Fruit fly (Drosophila melanogaster): ENCODE measurements around the gene Hydr2.
A peak's percentile ranks its signal among the peaks of the same experiment; 100 is the strongest.

Gene Hydr2

dm6 chr2L:3155804-3156203, 7.6 kb upstream of the Hydr2 start:
- no peak for TF ChIP-seq fru (GFP tag; optimal IDR thresholded peaks at IDR 0.05)
- no peak for TF ChIP-seq dmrt93B (GFP tag; optimal IDR thresholded peaks at IDR 0.05)
- TF ChIP-seq Dfd (GFP tag; optimal IDR thresholded peaks at IDR 0.05): no peak
- TF ChIP-seq CrebA (GFP tag; optimal IDR thresholded peaks at IDR 0.05; ENCODE audit: borderline replicate concordance): no peak
- TF ChIP-seq lola (GFP tag; optimal IDR thresholded peaks at IDR 0.05): no peak
- TF ChIP-seq CG32264 (GFP tag; optimal IDR thresholded peaks at IDR 0.05): no peak
- TF ChIP-seq ey (GFP tag; optimal IDR thresholded peaks at IDR 0.05): no peak
- no peak for TF ChIP-seq Vsx2 (GFP tag; optimal IDR thresholded peaks at IDR 0.05; ENCODE audit: partially characterized antibody)
- no peak for TF ChIP-seq sage (GFP tag; optimal IDR thresholded peaks at IDR 0.05)
- no peak for TF ChIP-seq rgr (GFP tag; optimal IDR thresholded peaks at IDR 0.05)
- TF ChIP-seq dsf (GFP tag; optimal IDR thresholded peaks at IDR 0.05; ENCODE audit: borderline replicate concordance): no peak
- no peak for TF ChIP-seq Hr78 (GFP tag; optimal IDR thresholded peaks at IDR 0.05)
- TF ChIP-seq Myc (optimal IDR thresholded peaks at IDR 0.05): no peak
- no peak for TF ChIP-seq N (GFP tag; optimal IDR thresholded peaks at IDR 0.05)
- TF ChIP-seq Abd-B (GFP tag; optimal IDR thresholded peaks at IDR 0.05): no peak
- TF ChIP-seq HLH106 (tag; optimal IDR thresholded peaks at IDR 0.05): no peak

- TF ChIP-seq rgr (GFP tag; optimal IDR thresholded peaks at IDR 0.05): peak; percentile 38
- peak in 1 of 2 experiments; percentile 41 for TF ChIP-seq foxo (GFP tag; optimal IDR thresholded peaks at IDR 0.05)
- no peak for TF ChIP-seq lola (GFP tag; optimal IDR thresholded peaks at IDR 0.05)
- TF ChIP-seq sage (GFP tag; optimal IDR thresholded peaks at IDR 0.05): peak; percentile 37
- TF ChIP-seq Mio (GFP tag; optimal IDR thresholded peaks at IDR 0.05): no peak
- peak; percentile 23 for TF ChIP-seq fru (GFP tag; optimal IDR thresholded peaks at IDR 0.05)
- TF ChIP-seq usp (GFP tag; optimal IDR thresholded peaks at IDR 0.05): no peak
- TF ChIP-seq Hnf4 (GFP tag; optimal IDR thresholded peaks at IDR 0.05): peak; percentile 19
- TF ChIP-seq CG9705 (GFP tag; optimal IDR thresholded peaks at IDR 0.05): no peak
- TF ChIP-seq dmrt93B (GFP tag; optimal IDR thresholded peaks at IDR 0.05): no peak
- TF ChIP-seq CrebA (GFP tag; optimal IDR thresholded peaks at IDR 0.05; ENCODE audit: borderline replicate concordance): no peak
- TF ChIP-seq OdsH (GFP tag; optimal IDR thresholded peaks at IDR 0.05): peak; percentile 38
- no peak for TF ChIP-seq sv (GFP tag; optimal IDR thresholded peaks at IDR 0.05)
- TF ChIP-seq Rel (GFP tag; optimal IDR thresholded peaks at IDR 0.05): peak; percentile 39
- no peak for TF ChIP-seq Rel (tag; optimal IDR thresholded peaks at IDR 0.05)
- TF ChIP-seq HLH106 (tag; optimal IDR thresholded peaks at IDR 0.05): peak; percentile 31
- peak; percentile 19 for TF ChIP-seq br (GFP tag; optimal IDR thresholded peaks at IDR 0.05)
- TF ChIP-seq Myc (optimal IDR thresholded peaks at IDR 0.05): peak; percentile 55
- TF ChIP-seq h (GFP tag; optimal IDR thresholded peaks at IDR 0.05): peak; percentile 42
- TF ChIP-seq woc (GFP tag; optimal IDR thresholded peaks at IDR 0.05): peak; percentile 36
- peak; percentile 35 for TF ChIP-seq GATAd (GFP tag; optimal IDR thresholded peaks at IDR 0.05)
- no peak for TF ChIP-seq Jra (GFP tag; optimal IDR thresholded peaks at IDR 0.05)
These were observed 5.0 kb upstream of the Hydr2 start for dm6 chr2L:3158260-3159072.

dm6 chr2L:3159144-3160000, 4.1 kb upstream of the Hydr2 start, which contains the start of the genes Mad and gkt:
Mad (minus strand) TSS chr2L:3159643.
gkt (plus strand) TSS chr2L:3159950.
- peak; percentile 16 for TF ChIP-seq HLH106 (tag; optimal IDR thresholded peaks at IDR 0.05)
- peak; percentile 17 for TF ChIP-seq N (GFP tag; optimal IDR thresholded peaks at IDR 0.05)
- peak in 1 of 2 experiments; percentile 21 for TF ChIP-seq foxo (GFP tag; optimal IDR thresholded peaks at IDR 0.05)
- TF ChIP-seq Dif (GFP tag; optimal IDR thresholded peaks at IDR 0.05; ENCODE audit: partially characterized antibody): no peak
- no peak for TF ChIP-seq br (GFP tag; optimal IDR thresholded peaks at IDR 0.05)
- TF ChIP-seq Rel (GFP tag; optimal IDR thresholded peaks at IDR 0.05): no peak
- TF ChIP-seq Rel (tag; optimal IDR thresholded peaks at IDR 0.05): no peak
- TF ChIP-seq Vsx2 (GFP tag; optimal IDR thresholded peaks at IDR 0.05; ENCODE audit: partially characterized antibody): no peak
- TF ChIP-seq Hr83 (GFP tag; optimal IDR thresholded peaks at IDR 0.05; ENCODE audit: poor library complexity, severe bottlenecking): no peak
